Worm (Caenorhabditis elegans) whole organism, L1 larva: Measurements from ENCODE around the gene D1046.4.

ENCODE experiments used
- C04F5.9 ChIP-seq: sonication (generic microtip); optimal IDR thresholded peaks from 2 replicates; lab custom pipeline; 2016; ENCODE audit warnings: missing genetic modification characterization, missing compliant biosample characterization
- C16A3.4 ChIP-seq: fragments of 150-350 bp; optimal IDR thresholded peaks from 2 replicates; lab custom pipeline; 2014; ENCODE audit warnings: missing biosample characterization, missing genetic modification characterization
- ama-1 ChIP-seq: fragments of 150-350 bp; optimal IDR thresholded peaks from 2 replicates; lab custom pipeline; 2014
- ceh-63 ChIP-seq: fragments of 200-800 bp; sonication (Bioruptor generic); optimal IDR thresholded peaks from 2 replicates; lab custom pipeline; 2018; ENCODE audit warnings: mild to moderate bottlenecking, missing genetic modification characterization, missing compliant biosample characterization
- ceh-8 ChIP-seq: fragments of 200-800 bp; sonication (Bioruptor generic); optimal IDR thresholded peaks from 2 replicates; lab custom pipeline; 2018; ENCODE audit warnings: mild to moderate bottlenecking, missing genetic modification characterization, moderate library complexity, missing compliant biosample characterization
- ceh-82 ChIP-seq, 3 experiments: fragments of 150-350 bp in 1 of 3; sonication (generic microtip) in 2 of 3; optimal IDR thresholded peaks; 2 replicates each; lab custom pipeline; 2014 to 2017; ENCODE audit warnings: missing biosample characterization in 3 of 3, missing genetic modification characterization in 3 of 3
- ceh-88 ChIP-seq: fragments of 200-800 bp; sonication (Bioruptor generic); IDR thresholded peaks from 2 replicates; pipeline ENCODE4 v1.3.6; 2022; ENCODE audit warnings: missing genetic modification characterization, missing compliant biosample characterization
- ceh-90 ChIP-seq: sonication (generic microtip); optimal IDR thresholded peaks from 2 replicates; lab custom pipeline; 2016; ENCODE audit warnings: missing genetic modification characterization, missing compliant biosample characterization
- dsc-1 ChIP-seq: sonication (generic microtip); optimal IDR thresholded peaks from 2 replicates; lab custom pipeline; 2016; ENCODE audit warnings: mild to moderate bottlenecking, missing genetic modification characterization, missing compliant biosample characterization
- efl-1 ChIP-seq, 4 experiments: fragments of 150-350 bp; optimal IDR thresholded peaks in 3 of 4; peaks in 1 of 4; 1 replicate in 1 of 4; 2 replicates in 3 of 4; lab custom pipeline; 2014; ENCODE audit warnings: missing biosample characterization in 2 of 4, missing genetic modification characterization in 2 of 4, missing genetic modification reagents in 2 of 4
- efl-3 ChIP-seq: fragments of 200-800 bp; sonication (Bioruptor generic); optimal IDR thresholded peaks from 2 replicates; lab custom pipeline; 2018; ENCODE audit warnings: mild to moderate bottlenecking, missing genetic modification characterization, missing compliant biosample characterization
- egl-13 ChIP-seq: sonication (generic microtip); optimal IDR thresholded peaks from 2 replicates; lab custom pipeline; 2016; ENCODE audit warnings: missing genotype, missing genetic modification reagents, missing genetic modification characterization, missing compliant biosample characterization
- fkh-4 ChIP-seq: sonication (generic microtip); optimal IDR thresholded peaks from 2 replicates; lab custom pipeline; 2016; ENCODE audit warnings: missing compliant biosample characterization, missing genetic modification characterization, borderline replicate concordance
- fkh-8 ChIP-seq: sonication (generic microtip); optimal IDR thresholded peaks from 2 replicates; lab custom pipeline; 2016; ENCODE audit warnings: mild to moderate bottlenecking, missing genetic modification characterization, missing compliant biosample characterization
- fos-1 ChIP-seq: fragments of 150-350 bp; optimal IDR thresholded peaks from 2 replicates; lab custom pipeline; 2014; ENCODE audit warnings: missing biosample characterization, missing genetic modification characterization
- grh-1 ChIP-seq: fragments of 200-800 bp; sonication (Bioruptor generic); IDR thresholded peaks from 2 replicates; pipeline ENCODE4 v1.3.6; 2022; ENCODE audit warnings: missing genetic modification reagents, missing genetic modification characterization, missing compliant biosample characterization
- hlh-17 ChIP-seq: fragments of 200-800 bp; sonication (Bioruptor generic); optimal IDR thresholded peaks from 2 replicates; lab custom pipeline; 2018; ENCODE audit warnings: missing genetic modification characterization, mild to moderate bottlenecking, missing compliant biosample characterization, moderate library complexity, borderline replicate concordance
- hlh-4 ChIP-seq: sonication (generic microtip); optimal IDR thresholded peaks from 2 replicates; lab custom pipeline; 2016; ENCODE audit warnings: mild to moderate bottlenecking, missing genetic modification characterization, missing compliant biosample characterization
- hpl-2 ChIP-seq: fragments of 150-350 bp; optimal IDR thresholded peaks from 2 replicates; lab custom pipeline; 2014; ENCODE audit warnings: missing biosample characterization, missing genetic modification reagents, missing genetic modification characterization
- irx-1 ChIP-seq: sonication (generic microtip); optimal IDR thresholded peaks from 2 replicates; lab custom pipeline; 2016; ENCODE audit warnings: missing genetic modification characterization, missing compliant biosample characterization
- isw-1 ChIP-seq: fragments of 200-800 bp; sonication (Bioruptor generic); IDR thresholded peaks from 2 replicates; pipeline ENCODE4 v1.3.6; 2022; ENCODE audit warnings: missing genetic modification characterization, missing compliant biosample characterization
- jun-1 ChIP-seq: fragments of 150-350 bp; optimal IDR thresholded peaks from 2 replicates; lab custom pipeline; 2014; ENCODE audit warnings: missing biosample characterization, missing genetic modification reagents, missing genetic modification characterization
- lin-13 ChIP-seq: fragments of 150-350 bp; optimal IDR thresholded peaks from 2 replicates; lab custom pipeline; 2014; ENCODE audit warnings: missing biosample characterization, missing genetic modification reagents, missing genetic modification characterization
- lin-14 ChIP-seq: fragments of 200-800 bp; sonication (Bioruptor generic); optimal IDR thresholded peaks from 2 replicates; lab custom pipeline; 2018; ENCODE audit warnings: mild to moderate bottlenecking, missing genetic modification characterization, moderate library complexity, missing compliant biosample characterization
- lin-15B ChIP-seq: fragments of 150-350 bp; sonication (generic microtip); optimal IDR thresholded peaks from 3 replicates; lab custom pipeline; 2014; ENCODE audit warnings: missing biosample characterization, missing genetic modification characterization
- lin-35 ChIP-seq, 2 experiments: fragments of 150-350 bp; optimal IDR thresholded peaks; 2 replicates each; lab custom pipeline; 2014; ENCODE audit warnings: missing biosample characterization in 2 of 2, missing genetic modification characterization in 2 of 2, missing genetic modification reagents in 2 of 2
- lin-39 ChIP-seq: fragments of 150-350 bp; optimal IDR thresholded peaks from 2 replicates; lab custom pipeline; 2014; ENCODE audit warnings: missing biosample characterization, missing genetic modification reagents, missing genetic modification characterization
- lsy-2 ChIP-seq, 2 experiments: fragments of 150-350 bp; optimal IDR thresholded peaks; 2 replicates each; lab custom pipeline; 2014; ENCODE audit warnings: missing biosample characterization in 2 of 2, missing genetic modification characterization in 2 of 2
- mdl-1 ChIP-seq, 2 experiments: fragments of 150-350 bp; optimal IDR thresholded peaks; 2 replicates each; lab custom pipeline; 2014 to 2017; ENCODE audit warnings: missing biosample characterization in 2 of 2, missing genetic modification characterization in 2 of 2, inconsistent platforms in 1 of 2
- mef-2 ChIP-seq: fragments of 150-350 bp; optimal IDR thresholded peaks from 2 replicates; lab custom pipeline; 2014; ENCODE audit warnings: missing biosample characterization, missing genetic modification characterization
- nhr-12 ChIP-seq: sonication (generic microtip); optimal IDR thresholded peaks from 2 replicates; lab custom pipeline; 2017; ENCODE audit warnings: missing biosample characterization, missing genetic modification characterization
- nhr-20 ChIP-seq: sonication (generic microtip); optimal IDR thresholded peaks from 2 replicates; lab custom pipeline; 2016; ENCODE audit warnings: mild to moderate bottlenecking, missing genetic modification characterization, missing compliant biosample characterization
- nhr-237 ChIP-seq: fragments of 150-350 bp; optimal IDR thresholded peaks from 2 replicates; lab custom pipeline; 2014; ENCODE audit warnings: missing biosample characterization, missing genetic modification characterization
- nhr-28 ChIP-seq: fragments of 150-350 bp; optimal IDR thresholded peaks from 2 replicates; lab custom pipeline; 2014; ENCODE audit warnings: missing biosample characterization, missing genetic modification characterization
- nhr-47 ChIP-seq: sonication (generic microtip); optimal IDR thresholded peaks from 2 replicates; lab custom pipeline; 2016; ENCODE audit warnings: mild to moderate bottlenecking, missing genetic modification characterization, moderate library complexity, missing compliant biosample characterization
- nhr-71 ChIP-seq: sonication (generic microtip); optimal IDR thresholded peaks from 2 replicates; lab custom pipeline; 2016; ENCODE audit warnings: mild to moderate bottlenecking, missing genetic modification characterization, moderate library complexity, missing compliant biosample characterization
- nhr-76 ChIP-seq: sonication (generic microtip); optimal IDR thresholded peaks from 2 replicates; lab custom pipeline; 2017; ENCODE audit warnings: missing biosample characterization, missing genetic modification characterization
- nhr-85 ChIP-seq: sonication (generic microtip); peaks from one replicate; lab custom pipeline; 2016; ENCODE audit warnings: missing genetic modification characterization, inconsistent platforms, missing compliant biosample characterization
- nhr-90 ChIP-seq: sonication (generic microtip); optimal IDR thresholded peaks from 2 replicates; lab custom pipeline; 2016; ENCODE audit warnings: mild to moderate bottlenecking, missing genetic modification characterization, missing compliant biosample characterization; ENCODE audit not compliant: poor library complexity
- pax-3 ChIP-seq: fragments of 200-800 bp; sonication (Bioruptor generic); optimal IDR thresholded peaks from 2 replicates; lab custom pipeline; 2018; ENCODE audit warnings: mild to moderate bottlenecking, missing genetic modification characterization, moderate library complexity, missing compliant biosample characterization
- pqm-1 ChIP-seq: sonication (generic microtip); optimal IDR thresholded peaks from 3 replicates; lab custom pipeline; 2017; ENCODE audit warnings: missing biosample characterization, missing genetic modification characterization
- rnt-1 ChIP-seq: sonication (generic microtip); optimal IDR thresholded peaks from 2 replicates; lab custom pipeline; 2016; ENCODE audit warnings: mild to moderate bottlenecking, missing genetic modification characterization, moderate library complexity, missing compliant biosample characterization
- swsn-7 ChIP-seq: sonication (generic microtip); optimal IDR thresholded peaks from 2 replicates; lab custom pipeline; 2016; ENCODE audit warnings: missing genetic modification characterization, missing compliant biosample characterization
- tbx-2 ChIP-seq: sonication (generic microtip); optimal IDR thresholded peaks from 2 replicates; lab custom pipeline; 2016; ENCODE audit warnings: missing genetic modification characterization, missing compliant biosample characterization
- unc-130 ChIP-seq: fragments of 150-350 bp; optimal IDR thresholded peaks from 2 replicates; lab custom pipeline; 2017; ENCODE audit warnings: missing biosample characterization, missing genetic modification characterization, inconsistent platforms
- vab-15 ChIP-seq: sonication (generic microtip); optimal IDR thresholded peaks from 2 replicates; lab custom pipeline; 2017; ENCODE audit warnings: missing genotype, mild to moderate bottlenecking, missing genetic modification characterization, missing compliant biosample characterization
- zip-4 ChIP-seq: fragments of 200-800 bp; sonication (Bioruptor generic); optimal IDR thresholded peaks from 2 replicates; lab custom pipeline; 2018; ENCODE audit warnings: mild to moderate bottlenecking, missing genetic modification characterization, moderate library complexity, missing compliant biosample characterization
- ztf-4 ChIP-seq: fragments of 150-350 bp; optimal IDR thresholded peaks from 2 replicates; lab custom pipeline; 2014; ENCODE audit warnings: missing biosample characterization, missing genetic modification characterization

The D1046.4 gene

ce11 chrIV:8920284-8920806, 13.3 kb upstream of the D1046.4 start (continued):
- no peak for TF ChIP-seq ceh-90
- no peak for TF ChIP-seq pqm-1
- TF ChIP-seq efl-3 (GFP tag; lab: Kevin White, UChicago), result no peak

ce11 chrIV:8921166-8921565, 12.5 kb upstream of the D1046.4 start:
- TF ChIP-seq pax-3 (tag; lab: Kevin White, UChicago) (peak; percentile 52), lin-14 (GFP tag; lab: Kevin White, UChicago) (peak; percentile 23), dsc-1 (tag; lab: Kevin White, UChicago) (peak; percentile 99), swsn-7 (no peak), nhr-12 (no peak), nhr-71 (tag; lab: Kevin White, UChicago) (peak; percentile 17), nhr-47 (tag; lab: Kevin White, UChicago) (no peak), fkh-4 (peak; percentile 20), fos-1 (tag; lab: Kevin White, UChicago) (peak; percentile 9), lsy-2 (tag; optimal IDR thresholded peaks at IDR 0.05; lab: Kevin White, UChicago) (peak in 1 of 2 experiments; percentile 17), nhr-85 (peak; percentile 61), ceh-8 (GFP tag; lab: Kevin White, UChicago) (no peak), fkh-8 (tag; lab: Kevin White, UChicago) (peak; percentile 42), egl-13 (tag; lab: Kevin White, UChicago) (peak; percentile 7), lin-15B (tag; lab: Kevin White, UChicago) (no peak)

ce11 chrIV:8921956-8922355, 11.7 kb upstream of the D1046.4 start, which contains the start of gene D1046.16:
Gene D1046.16, plus strand, starts transcription at chrIV:8922150.
- TF ChIP-seq unc-130 (no peak), mef-2 (no peak), swsn-7 (peak; percentile 12), lin-39 (tag; lab: Kevin White, UChicago) (no peak), tbx-2 (tag; lab: Kevin White, UChicago) (no peak), irx-1 (tag; lab: Kevin White, UChicago) (no peak), nhr-85 (no peak), C04F5.9 (tag; lab: Kevin White, UChicago) (no peak), vab-15 (no peak), nhr-20 (tag; lab: Kevin White, UChicago) (peak; percentile 61), ceh-82 (tag; optimal IDR thresholded peaks at IDR 0.05; lab: Kevin White, UChicago) (peak in 1 of 3 experiments; percentile 5), mdl-1 (tag; optimal IDR thresholded peaks at IDR 0.05; lab: Kevin White, UChicago) (peak in 1 of 2 experiments; percentile 7), ceh-88 (GFP tag; lab: Robert Waterston, UW) (no peak), hlh-4 (tag; lab: Kevin White, UChicago) (no peak), efl-3 (GFP tag; lab: Kevin White, UChicago) (no peak), lin-14 (GFP tag; lab: Kevin White, UChicago) (peak; percentile 80), C16A3.4 (tag; lab: Kevin White, UChicago) (no peak), efl-1 (optimal IDR thresholded peaks at IDR 0.05; lab: Kevin White, UChicago) (peak; percentile 16 to 31), efl-1 (GFP tag; optimal IDR thresholded peaks at IDR 0.05 in 1 of 2; lab: Kevin White, UChicago) (no peak), lin-35 (GFP tag; optimal IDR thresholded peaks at IDR 0.05; lab: Kevin White, UChicago) (peak; percentile 36 to 66), lin-13 (GFP tag; lab: Kevin White, UChicago) (no peak), nhr-28 (tag; lab: Kevin White, UChicago) (no peak), pqm-1 (no peak), nhr-237 (tag; lab: Kevin White, UChicago) (no peak), hpl-2 (GFP tag; lab: Kevin White, UChicago) (no peak), nhr-12 (no peak), nhr-76 (no peak), ama-1 (lab: Kevin White, UChicago) (no peak), grh-1 (no peak), ztf-4 (no peak), zip-4 (no peak), hlh-17 (no peak), jun-1 (tag; lab: Kevin White, UChicago) (no peak), ceh-63 (no peak), lsy-2 (tag; optimal IDR thresholded peaks at IDR 0.05; lab: Kevin White, UChicago) (peak in 1 of 2 experiments; percentile 43), egl-13 (tag; lab: Kevin White, UChicago) (no peak), nhr-71 (tag; lab: Kevin White, UChicago) (peak; percentile 4), rnt-1 (tag; lab: Kevin White, UChicago) (peak; percentile 18), isw-1 (GFP tag; lab: Robert Waterston, UW) (no peak), nhr-90 (tag; lab: Kevin White, UChicago) (peak; percentile 51)
